Worm (Caenorhabditis elegans): ENCODE data around the gene tbc-3.
A peak's percentile ranks its signal among the peaks of the same experiment; 100 is the strongest.

tbc-3 gene

ce11 chrIV:9899227-9899626 lies 415 bp downstream of the tbc-3 start:
- no peak for TF ChIP-seq pha-4 (tag; optimal IDR thresholded peaks at IDR 0.05)
- peak; percentile 3 for TF ChIP-seq unc-120 (tag; optimal IDR thresholded peaks at IDR 0.05; ENCODE audit: poor library complexity, severe bottlenecking)
- TF ChIP-seq nhr-237 (tag; optimal IDR thresholded peaks at IDR 0.05): no peak
- no peak for TF ChIP-seq nhr-28 (tag; optimal IDR thresholded peaks at IDR 0.05)
- no peak for TF ChIP-seq elt-1 (tag; optimal IDR thresholded peaks at IDR 0.05; ENCODE audit: borderline replicate concordance, insufficient read depth)
- no peak for TF ChIP-seq hlh-1 (tag; optimal IDR thresholded peaks at IDR 0.05)
- TF ChIP-seq lin-32 (GFP tag; optimal IDR thresholded peaks at IDR 0.05): no peak
- no peak for TF ChIP-seq ham-2 (GFP tag; optimal IDR thresholded peaks at IDR 0.05)
- no peak for TF ChIP-seq sem-2 (GFP tag; optimal IDR thresholded peaks at IDR 0.05)
- peak; percentile 93 for TF ChIP-seq ces-1 (GFP tag; optimal IDR thresholded peaks at IDR 0.05)
- no peak for TF ChIP-seq lsy-2 (tag; optimal IDR thresholded peaks at IDR 0.05)
- TF ChIP-seq ceh-83 (GFP tag; optimal IDR thresholded peaks at IDR 0.05): no peak
- no peak for TF ChIP-seq mep-1 (tag; optimal IDR thresholded peaks at IDR 0.05)
- TF ChIP-seq flh-1 (GFP tag; optimal IDR thresholded peaks at IDR 0.05): no peak
- no peak for TF ChIP-seq tbx-8 (GFP tag; optimal IDR thresholded peaks at IDR 0.05)
- TF ChIP-seq ceh-43 (GFP tag; optimal IDR thresholded peaks at IDR 0.05): no peak

ce11 chrIV:9903608-9904007 lies 4.8 kb downstream of the tbc-3 start, which contains the start of gene best-13:
Gene best-13 (plus strand): TSS chrIV:9903908.
- no peak for TF ChIP-seq nhr-12 (tag; optimal IDR thresholded peaks at IDR 0.05)
- TF ChIP-seq mls-2 (tag; optimal IDR thresholded peaks at IDR 0.05): no peak
- TF ChIP-seq M03D4.4 (tag; optimal IDR thresholded peaks at IDR 0.05): no peak
- no peak for TF ChIP-seq ces-1 (GFP tag; optimal IDR thresholded peaks at IDR 0.05)
- TF ChIP-seq unc-120 (tag; optimal IDR thresholded peaks at IDR 0.05; ENCODE audit: poor library complexity, severe bottlenecking): no peak
- no peak for TF ChIP-seq ceh-83 (GFP tag; optimal IDR thresholded peaks at IDR 0.05)
- no peak for TF ChIP-seq snpc-4 (tag; optimal IDR thresholded peaks at IDR 0.05)
- TF ChIP-seq mep-1 (tag; optimal IDR thresholded peaks at IDR 0.05): no peak
- TF ChIP-seq zip-8 (tag; optimal IDR thresholded peaks at IDR 0.05): no peak
- no peak for TF ChIP-seq bed-3 (GFP tag; optimal IDR thresholded peaks at IDR 0.05)
- TF ChIP-seq blmp-1 (tag; optimal IDR thresholded peaks at IDR 0.05): no peak
- no peak for TF ChIP-seq cnd-1 (tag; optimal IDR thresholded peaks at IDR 0.05)

- TF ChIP-seq zip-8 (tag; optimal IDR thresholded peaks at IDR 0.05) (peak; percentile 4), M03D4.4 (tag; optimal IDR thresholded peaks at IDR 0.05) (no peak), mep-1 (tag; optimal IDR thresholded peaks at IDR 0.05) (no peak)
These were observed 14.3 kb downstream of the tbc-3 start for ce11 chrIV:9913064-9913463.

DNA sequence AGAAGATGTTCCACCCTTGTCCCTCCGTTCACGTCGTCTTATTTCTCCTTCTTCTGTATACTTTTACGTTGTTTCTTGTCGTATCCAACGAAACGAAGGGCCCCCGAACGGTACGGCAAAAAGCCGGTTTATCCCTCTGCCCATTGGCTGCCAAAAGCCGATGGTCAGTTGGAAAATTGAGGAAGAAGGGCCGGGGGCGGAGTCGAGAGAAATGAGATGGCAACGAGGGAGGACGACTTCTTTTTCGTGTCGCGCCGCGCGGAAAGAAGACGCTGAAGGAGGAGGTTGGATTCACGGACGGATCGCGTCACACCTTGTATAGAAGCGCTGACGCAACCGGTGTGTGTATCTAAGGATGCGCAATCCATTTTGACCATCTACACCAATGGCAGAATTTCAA lies 16.3 kb downstream of the tbc-3 start:
- no peak for TF ChIP-seq nhr-28 (tag; optimal IDR thresholded peaks at IDR 0.05)
- no peak for TF ChIP-seq snpc-4 (tag; optimal IDR thresholded peaks at IDR 0.05)
- no peak for TF ChIP-seq nhr-2 (tag; optimal IDR thresholded peaks at IDR 0.05)
- TF ChIP-seq ham-2 (GFP tag; optimal IDR thresholded peaks at IDR 0.05): no peak
- TF ChIP-seq mls-2 (tag; optimal IDR thresholded peaks at IDR 0.05): no peak
- TF ChIP-seq blmp-1 (tag; optimal IDR thresholded peaks at IDR 0.05): no peak
- no peak for TF ChIP-seq lin-32 (GFP tag; optimal IDR thresholded peaks at IDR 0.05)
- no peak for TF ChIP-seq ces-1 (GFP tag; optimal IDR thresholded peaks at IDR 0.05)
- TF ChIP-seq nhr-76 (tag; optimal IDR thresholded peaks at IDR 0.05): no peak
- TF ChIP-seq lsy-2 (tag; optimal IDR thresholded peaks at IDR 0.05): no peak
- TF ChIP-seq ceh-39 (tag; optimal IDR thresholded peaks at IDR 0.05): no peak
- no peak for TF ChIP-seq nhr-12 (tag; optimal IDR thresholded peaks at IDR 0.05)
- TF ChIP-seq bed-3 (GFP tag; optimal IDR thresholded peaks at IDR 0.05): no peak
- no peak for TF ChIP-seq unc-39 (tag; optimal IDR thresholded peaks at IDR 0.05)
- TF ChIP-seq hlh-1 (tag; optimal IDR thresholded peaks at IDR 0.05): no peak
- TF ChIP-seq sem-2 (GFP tag; optimal IDR thresholded peaks at IDR 0.05): no peak
- TF ChIP-seq pha-4 (tag; optimal IDR thresholded peaks at IDR 0.05): no peak
- no peak for TF ChIP-seq mab-5 (tag; optimal IDR thresholded peaks at IDR 0.05)

- TF ChIP-seq snpc-4 (tag; optimal IDR thresholded peaks at IDR 0.05): no peak
- TF ChIP-seq elt-1 (tag; optimal IDR thresholded peaks at IDR 0.05; ENCODE audit: borderline replicate concordance, insufficient read depth): no peak
- TF ChIP-seq mep-1 (tag; optimal IDR thresholded peaks at IDR 0.05): no peak
- no peak for TF ChIP-seq bed-3 (GFP tag; optimal IDR thresholded peaks at IDR 0.05)
- no peak for TF ChIP-seq unc-39 (tag; optimal IDR thresholded peaks at IDR 0.05)
- TF ChIP-seq M03D4.4 (tag; optimal IDR thresholded peaks at IDR 0.05): no peak
- no peak for TF ChIP-seq nhr-237 (tag; optimal IDR thresholded peaks at IDR 0.05)
- no peak for TF ChIP-seq ztf-11 (tag; optimal IDR thresholded peaks at IDR 0.05)
- no peak for TF ChIP-seq nhr-2 (tag; optimal IDR thresholded peaks at IDR 0.05)
- no peak for TF ChIP-seq mls-2 (tag; optimal IDR thresholded peaks at IDR 0.05)
- TF ChIP-seq unc-62 (GFP tag; optimal IDR thresholded peaks at IDR 0.05): no peak
- TF ChIP-seq lin-32 (GFP tag; optimal IDR thresholded peaks at IDR 0.05): no peak
- no peak for TF ChIP-seq ceh-83 (GFP tag; optimal IDR thresholded peaks at IDR 0.05)
- TF ChIP-seq hlh-1 (tag; optimal IDR thresholded peaks at IDR 0.05): no peak
- no peak for TF ChIP-seq lsy-2 (tag; optimal IDR thresholded peaks at IDR 0.05)
- TF ChIP-seq nhr-12 (tag; optimal IDR thresholded peaks at IDR 0.05): no peak
- TF ChIP-seq sptf-1 (tag; optimal IDR thresholded peaks at IDR 0.05): no peak
- no peak for TF ChIP-seq nhr-28 (tag; optimal IDR thresholded peaks at IDR 0.05)
- TF ChIP-seq ceh-39 (tag; optimal IDR thresholded peaks at IDR 0.05): no peak
- TF ChIP-seq blmp-1 (tag; optimal IDR thresholded peaks at IDR 0.05): no peak
These were observed 17.4 kb downstream of the tbc-3 start, which contains the start of gene bed-3 for ce11 chrIV:9916224-9916623. Gene bed-3 (plus strand): TSS chrIV:9916524.
